Worm (Caenorhabditis elegans) whole organism, mixed stage, embryonic: Measurements from ENCODE around the gene srh-23.

Experiments
- blmp-1 ChIP-seq: fragments of 150-350 bp; optimal IDR thresholded peaks from 2 replicates; lab custom pipeline; 2014; ENCODE audit warnings: missing biosample characterization, missing genetic modification characterization
- ceh-39 ChIP-seq: fragments of 150-350 bp; optimal IDR thresholded peaks from 2 replicates; lab custom pipeline; 2014; ENCODE audit warnings: missing biosample characterization, missing genetic modification characterization
- elt-1 ChIP-seq: sonication (generic microtip); optimal IDR thresholded peaks from 2 replicates; lab custom pipeline; 2017; ENCODE audit warnings: missing genetic modification characterization, mild to moderate bottlenecking, missing compliant biosample characterization, antibody characterized with exemption, moderate library complexity, borderline replicate concordance; ENCODE audit not compliant: insufficient read depth
- nhr-28 ChIP-seq: fragments of 150-350 bp; optimal IDR thresholded peaks from 2 replicates; lab custom pipeline; 2014; ENCODE audit warnings: missing biosample characterization, missing genetic modification characterization
- nhr-76 ChIP-seq: sonication (generic microtip); optimal IDR thresholded peaks from 2 replicates; lab custom pipeline; 2017; ENCODE audit warnings: missing biosample characterization, missing genetic modification characterization
- pha-4 ChIP-seq: fragments of 150-350 bp; optimal IDR thresholded peaks from 2 replicates; lab custom pipeline; 2018; ENCODE audit warnings: missing biosample characterization, missing genetic modification reagents, missing genetic modification characterization
- snpc-4 ChIP-seq: fragments of 150-350 bp; optimal IDR thresholded peaks from 2 replicates; lab custom pipeline; 2014; ENCODE audit warnings: missing biosample characterization, missing genetic modification characterization
- unc-39 ChIP-seq: fragments of 150-350 bp; optimal IDR thresholded peaks from 2 replicates; lab custom pipeline; 2014; ENCODE audit warnings: missing biosample characterization, missing genetic modification characterization
- unc-62 ChIP-seq: fragments of 150-350 bp; optimal IDR thresholded peaks from 2 replicates; lab custom pipeline; 2014; ENCODE audit warnings: missing biosample characterization, missing genetic modification reagents, missing genetic modification characterization
- ztf-11 ChIP-seq: fragments of 150-350 bp; optimal IDR thresholded peaks from 2 replicates; lab custom pipeline; 2014; ENCODE audit warnings: missing biosample characterization, missing genetic modification characterization

DNA sequence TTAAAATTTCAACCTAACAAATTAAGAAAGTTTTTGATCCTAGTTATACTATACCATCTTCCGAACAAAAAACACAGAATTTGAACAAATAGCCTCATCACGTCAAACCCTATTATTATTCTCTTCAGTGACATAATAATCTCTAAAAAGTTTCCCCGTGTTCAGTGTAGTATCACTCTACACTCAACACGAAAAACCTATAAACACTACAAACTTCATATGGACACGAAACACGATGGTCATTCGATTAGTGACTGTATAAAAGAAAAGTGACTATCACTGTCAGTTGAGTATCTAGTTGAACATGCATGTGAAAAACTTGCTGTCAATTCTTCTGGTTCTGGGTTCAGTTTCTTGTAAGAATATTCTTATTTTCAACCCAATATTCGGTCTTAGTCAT is 17.2 kb upstream of the srh-23 start, which contains the start of gene ugt-8:
- TF ChIP-seq nhr-28 (tag; lab: Kevin White, UChicago) (no peak), ztf-11 (no peak), unc-39 (tag; lab: Kevin White, UChicago) (no peak), blmp-1 (tag; lab: Kevin White, UChicago) (no peak), nhr-76 (no peak), unc-62 (GFP tag; lab: Kevin White, UChicago) (no peak), elt-1 (tag; lab: Kevin White, UChicago) (no peak), pha-4 (tag; lab: Kevin White, UChicago) (no peak), snpc-4 (tag; lab: Kevin White, UChicago) (no peak), ceh-39 (tag; lab: Kevin White, UChicago) (no peak)
